Worm (Caenorhabditis elegans) whole organism, L4 larva: ENCODE results near the gene pbo-6.

Source experiments
- F26F4.8 ChIP-seq: fragments of 200-800 bp; sonication (Bioruptor generic); conservative IDR thresholded peaks from 2 replicates; pipeline ENCODE4 v1.3.6; 2022; ENCODE audit warnings: missing genetic modification characterization, missing compliant biosample characterization
- F37D6.2 ChIP-seq: sonication (generic microtip); optimal IDR thresholded peaks from 2 replicates; lab custom pipeline; 2016; ENCODE audit warnings: mild to moderate bottlenecking, missing genetic modification characterization, missing compliant biosample characterization
- F49E8.2 ChIP-seq: sonication (generic microtip); optimal IDR thresholded peaks from 2 replicates; lab custom pipeline; 2016; ENCODE audit warnings: missing compliant biosample characterization, mild to moderate bottlenecking, missing genetic modification characterization, borderline replicate concordance
- T20F7.1 ChIP-seq: fragments of 200-800 bp; sonication (Bioruptor generic); optimal IDR thresholded peaks from 2 replicates; lab custom pipeline; 2018; ENCODE audit warnings: mild to moderate bottlenecking, missing genetic modification characterization, missing compliant biosample characterization
- Y5F2A.4 ChIP-seq: fragments of 200-800 bp; sonication (Bioruptor generic); optimal IDR thresholded peaks from 2 replicates; lab custom pipeline; 2018; ENCODE audit warnings: mild to moderate bottlenecking, missing genetic modification characterization, missing compliant biosample characterization
- ama-1 ChIP-seq: fragments of 150-350 bp; optimal IDR thresholded peaks from 2 replicates; lab custom pipeline; 2014; ENCODE audit warnings: inconsistent platforms, mixed read lengths
- arid-1 ChIP-seq: fragments of 200-800 bp; sonication (Bioruptor generic); conservative IDR thresholded peaks from 2 replicates; pipeline ENCODE4 v1.3.6; 2022; ENCODE audit warnings: missing genetic modification reagents, missing genetic modification characterization, missing compliant biosample characterization
- ceh-62 ChIP-seq: sonication (generic microtip); optimal IDR thresholded peaks from 2 replicates; lab custom pipeline; 2017; ENCODE audit warnings: missing biosample characterization, missing genetic modification characterization
- ceh-82 ChIP-seq: sonication (generic microtip); optimal IDR thresholded peaks from 2 replicates; lab custom pipeline; 2017; ENCODE audit warnings: missing biosample characterization, missing genetic modification characterization
- ctbp-1 ChIP-seq: fragments of 200-800 bp; sonication (Bioruptor generic); IDR thresholded peaks from 2 replicates; pipeline ENCODE4 v1.3.6; 2022; ENCODE audit warnings: missing genetic modification reagents, missing genetic modification characterization, missing compliant biosample characterization
- daf-12 ChIP-seq: fragments of 150-350 bp; optimal IDR thresholded peaks from 2 replicates; lab custom pipeline; 2014; ENCODE audit warnings: missing biosample characterization, missing genetic modification reagents, missing genetic modification characterization
- daf-16 ChIP-seq, 3 experiments: sonication (generic microtip); optimal IDR thresholded peaks; 2 replicates each; lab custom pipeline; 2016 to 2017; ENCODE audit warnings: missing genetic modification characterization in 3 of 3, missing genetic modification reagents in 3 of 3, mild to moderate bottlenecking in 2 of 3, missing compliant biosample characterization in 2 of 3, missing biosample characterization in 1 of 3, moderate library complexity in 1 of 3
- daf-19 ChIP-seq: fragments of 200-800 bp; sonication (Bioruptor generic); conservative IDR thresholded peaks from 2 replicates; pipeline ENCODE4 v1.3.6; 2022; ENCODE audit warnings: missing genetic modification characterization, missing compliant biosample characterization
- dmd-8 ChIP-seq: fragments of 200-800 bp; sonication (Bioruptor generic); IDR thresholded peaks from 2 replicates; pipeline ENCODE4 v1.3.6; 2022; ENCODE audit warnings: missing genetic modification characterization, missing compliant biosample characterization
- dpl-1 ChIP-seq: fragments of 150-350 bp; optimal IDR thresholded peaks from 2 replicates; lab custom pipeline; 2014; ENCODE audit warnings: missing biosample characterization, missing genetic modification reagents, missing genetic modification characterization
- egl-43 ChIP-seq: fragments of 200-800 bp; sonication (Bioruptor generic); IDR thresholded peaks from 2 replicates; pipeline ENCODE4 v1.3.6; 2022; ENCODE audit warnings: missing genetic modification reagents, missing genetic modification characterization, missing compliant biosample characterization
- hlh-11 ChIP-seq: fragments of 200-800 bp; sonication (Bioruptor generic); optimal IDR thresholded peaks from 2 replicates; lab custom pipeline; 2018; ENCODE audit warnings: mild to moderate bottlenecking, missing genetic modification characterization, missing compliant biosample characterization
- hlh-30 ChIP-seq: sonication (generic microtip); optimal IDR thresholded peaks from 2 replicates; lab custom pipeline; 2017; ENCODE audit warnings: antibody characterized with exemption, mild to moderate bottlenecking, missing genetic modification characterization, missing compliant biosample characterization; ENCODE audit not compliant: insufficient read depth
- jun-1 ChIP-seq: fragments of 150-350 bp; optimal IDR thresholded peaks from 2 replicates; lab custom pipeline; 2014; ENCODE audit warnings: missing biosample characterization, missing genetic modification reagents, missing genetic modification characterization
- lin-1 ChIP-seq: fragments of 200-800 bp; sonication (Bioruptor generic); IDR thresholded peaks from 2 replicates; pipeline ENCODE4 v1.3.6; 2022; ENCODE audit warnings: missing genetic modification reagents, missing genetic modification characterization, missing compliant biosample characterization
- lin-15B ChIP-seq: fragments of 150-350 bp; sonication (generic microtip); optimal IDR thresholded peaks from 3 replicates; lab custom pipeline; 2014; ENCODE audit warnings: missing biosample characterization, missing genetic modification characterization
- lin-39 ChIP-seq: fragments of 150-350 bp; optimal IDR thresholded peaks from 2 replicates; lab custom pipeline; 2014; ENCODE audit warnings: missing biosample characterization, missing genetic modification reagents, missing genetic modification characterization
- mdt-29 ChIP-seq: fragments of 200-800 bp; sonication (Bioruptor generic); IDR thresholded peaks from 2 replicates; pipeline ENCODE4 v1.3.6; 2022; ENCODE audit warnings: missing genetic modification reagents, missing genetic modification characterization, missing compliant biosample characterization
- mep-1 ChIP-seq: fragments of 150-350 bp; sonication (generic microtip); optimal IDR thresholded peaks from 3 replicates; lab custom pipeline; 2014; ENCODE audit warnings: missing biosample characterization, missing genetic modification characterization
- mes-2 ChIP-seq: sonication (generic microtip); optimal IDR thresholded peaks from 2 replicates; lab custom pipeline; 2016; ENCODE audit warnings: missing genotype, mild to moderate bottlenecking, missing genetic modification characterization, missing compliant biosample characterization; ENCODE audit not compliant: poor library complexity, severe bottlenecking
- mxl-2 ChIP-seq: fragments of 200-800 bp; sonication (Bioruptor generic); conservative IDR thresholded peaks from 2 replicates; pipeline ENCODE4 v1.3.6; 2022; ENCODE audit warnings: missing genetic modification reagents, missing genetic modification characterization, missing compliant biosample characterization
- nhr-11 ChIP-seq: fragments of 150-350 bp; optimal IDR thresholded peaks from 2 replicates; lab custom pipeline; 2014; ENCODE audit warnings: missing biosample characterization, missing genetic modification characterization
- nhr-42 ChIP-seq: fragments of 200-800 bp; sonication (Bioruptor generic); IDR thresholded peaks from 2 replicates; pipeline ENCODE4 v1.3.6; 2022; ENCODE audit warnings: missing genetic modification characterization, missing compliant biosample characterization
- nhr-48 ChIP-seq: sonication (generic microtip); optimal IDR thresholded peaks from 2 replicates; lab custom pipeline; 2016; ENCODE audit warnings: mild to moderate bottlenecking, missing genetic modification characterization, missing compliant biosample characterization
- nhr-6 ChIP-seq: fragments of 150-350 bp; optimal IDR thresholded peaks from 2 replicates; lab custom pipeline; 2014; ENCODE audit warnings: missing biosample characterization, missing genetic modification characterization
- php-3 ChIP-seq: fragments of 200-800 bp; sonication (Bioruptor generic); IDR thresholded peaks from 2 replicates; pipeline ENCODE4 v1.3.6; 2022; ENCODE audit warnings: missing genetic modification reagents, missing genetic modification characterization, missing compliant biosample characterization
- pqm-1 ChIP-seq: sonication (generic microtip); optimal IDR thresholded peaks from 2 replicates; lab custom pipeline; 2017; ENCODE audit warnings: missing biosample characterization, missing genetic modification characterization
- rbr-2 ChIP-seq: sonication (generic microtip); optimal IDR thresholded peaks from 2 replicates; lab custom pipeline; 2016; ENCODE audit warnings: missing genotype, missing genetic modification characterization, missing compliant biosample characterization
- saeg-2 ChIP-seq: fragments of 200-800 bp; sonication (Bioruptor generic); IDR thresholded peaks from 2 replicates; pipeline ENCODE4 v1.3.6; 2022; ENCODE audit warnings: missing genetic modification reagents, missing genetic modification characterization, missing compliant biosample characterization
- set-16 ChIP-seq: fragments of 200-800 bp; sonication (Bioruptor generic); IDR thresholded peaks from 2 replicates; pipeline ENCODE4 v1.3.6; 2022; ENCODE audit warnings: missing genetic modification reagents, missing genetic modification characterization, missing compliant biosample characterization
- skn-1 ChIP-seq: fragments of 150-350 bp; optimal IDR thresholded peaks from 2 replicates; lab custom pipeline; 2014; ENCODE audit warnings: missing biosample characterization, missing genetic modification characterization
- snpc-1.2 ChIP-seq: fragments of 200-800 bp; sonication (Bioruptor generic); IDR thresholded peaks from 2 replicates; pipeline ENCODE4 v1.3.6; 2022; ENCODE audit warnings: missing genetic modification reagents, missing genetic modification characterization, missing compliant biosample characterization
- snpc-4 ChIP-seq: fragments of 150-350 bp; optimal IDR thresholded peaks from 2 replicates; lab custom pipeline; 2014; ENCODE audit warnings: missing biosample characterization, missing genetic modification characterization
- spr-1 ChIP-seq: sonication (generic microtip); optimal IDR thresholded peaks from 2 replicates; lab custom pipeline; 2016; ENCODE audit warnings: mild to moderate bottlenecking, missing genetic modification characterization, missing compliant biosample characterization
- spr-3 ChIP-seq: fragments of 200-800 bp; sonication (Bioruptor generic); optimal IDR thresholded peaks from 2 replicates; lab custom pipeline; 2018; ENCODE audit warnings: mild to moderate bottlenecking, missing genetic modification characterization, missing compliant biosample characterization
- vab-7 ChIP-seq: fragments of 200-800 bp; sonication (Bioruptor generic); IDR thresholded peaks from 2 replicates; pipeline ENCODE4 v1.3.6; 2022; ENCODE audit warnings: missing genetic modification reagents, missing genetic modification characterization, missing compliant biosample characterization
- zag-1 ChIP-seq: fragments of 150-350 bp; optimal IDR thresholded peaks from 2 replicates; lab custom pipeline; 2014; ENCODE audit warnings: missing biosample characterization, missing genetic modification characterization
- zip-11 ChIP-seq: fragments of 200-800 bp; sonication (Bioruptor generic); IDR thresholded peaks from 2 replicates; pipeline ENCODE4 v1.3.6; 2022; ENCODE audit warnings: missing genetic modification characterization, missing compliant biosample characterization

Gene pbo-6

DNA sequence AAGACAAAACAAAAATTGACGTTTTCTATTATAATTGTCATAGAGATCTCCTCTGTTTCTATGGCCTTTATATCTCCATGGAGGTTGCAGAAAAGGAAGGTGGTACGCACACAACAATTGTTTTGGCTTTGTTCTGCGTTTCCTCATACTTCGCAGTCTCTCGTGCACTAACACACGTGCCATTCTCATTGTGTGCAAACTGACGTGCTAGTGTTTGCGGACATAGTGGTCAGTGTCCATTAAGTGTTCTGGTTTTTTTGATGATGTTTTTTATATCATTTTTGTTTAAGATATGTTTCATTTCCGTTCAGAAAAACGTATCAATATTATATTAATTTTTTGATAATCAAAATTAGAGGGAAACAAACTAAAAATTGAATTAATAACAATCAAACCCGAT lies 22.6 kb downstream of the pbo-6 start, which contains the start of gene C36E6.2 (continued):
- TF ChIP-seq spr-1 (tag; lab: Kevin White, UChicago) (peak; percentile 1), skn-1 (tag; lab: Kevin White, UChicago) (no peak), daf-19 (no peak), zip-11 (no peak), snpc-4 (tag; lab: Kevin White, UChicago) (no peak), dpl-1 (GFP tag; lab: Kevin White, UChicago) (peak; percentile 62), F26F4.8 (GFP tag; lab: Robert Waterston, UW) (no peak), nhr-42 (GFP tag; lab: Robert Waterston, UW) (no peak), ctbp-1 (0 out of 2 replicates have a peak, but pooled peaks have one; percentile 16), lin-39 (tag; lab: Kevin White, UChicago) (no peak), vab-7 (GFP tag; lab: Robert Waterston, UW) (0 out of 2 replicates have a peak, but pooled peaks have one; percentile 15), daf-16 (GFP tag; optimal IDR thresholded peaks at IDR 0.05; lab: Kevin White, UChicago) (no peak), daf-16 (tag; optimal IDR thresholded peaks at IDR 0.05; lab: Kevin White, UChicago) (no peak), dmd-8 (GFP tag; lab: Robert Waterston, UW) (no peak), saeg-2 (GFP tag; lab: Robert Waterston, UW) (no peak), zag-1 (tag; lab: Kevin White, UChicago) (no peak), egl-43 (GFP tag; lab: Robert Waterston, UW) (no peak), mep-1 (tag; lab: Kevin White, UChicago) (peak; percentile 87), php-3 (GFP tag; lab: Robert Waterston, UW) (no peak), arid-1 (no peak), daf-12 (tag; lab: Kevin White, UChicago) (no peak), rbr-2 (peak; percentile 58), hlh-30 (peak; percentile 99), hlh-11 (tag; lab: Kevin White, UChicago) (peak; percentile 67), jun-1 (tag; lab: Kevin White, UChicago) (no peak), F37D6.2 (peak; percentile 25), spr-3 (GFP tag; lab: Kevin White, UChicago) (no peak), ceh-62 (tag; lab: Kevin White, UChicago) (no peak), mdt-29 (GFP tag; lab: Robert Waterston, UW) (no peak), nhr-48 (tag; lab: Kevin White, UChicago) (peak; percentile 47), ceh-82 (no peak), ama-1 (lab: Kevin White, UChicago) (no peak), nhr-6 (peak; percentile 50), lin-15B (tag; lab: Kevin White, UChicago) (no peak), snpc-1.2 (GFP tag; lab: Robert Waterston, UW) (no peak), mxl-2 (GFP tag; lab: Robert Waterston, UW) (no peak), lin-1 (GFP tag; lab: Robert Waterston, UW) (no peak), pqm-1 (tag; lab: Kevin White, UChicago) (no peak), Y5F2A.4 (GFP tag; lab: Kevin White, UChicago) (no peak), set-16 (GFP tag; lab: Robert Waterston, UW) (no peak), mes-2 (tag; lab: Kevin White, UChicago) (peak; percentile 79), T20F7.1 (GFP tag; lab: Kevin White, UChicago) (peak; percentile 24), F49E8.2 (no peak), nhr-11 (peak; percentile 21)
